Worm (Caenorhabditis elegans) whole organism, young adult: ENCODE results near the gene Y42A5A.5.

ENCODE experiments used
- D2030.7 ChIP-seq: fragments of 200-800 bp; sonication (Bioruptor generic); IDR thresholded peaks from 2 replicates; pipeline ENCODE4 v1.3.6; 2022; ENCODE audit warnings: missing genetic modification reagents, missing genetic modification characterization, missing compliant biosample characterization
- F10E7.11 ChIP-seq: sonication (generic microtip); optimal IDR thresholded peaks from 2 replicates; lab custom pipeline; 2017; ENCODE audit warnings: mild to moderate bottlenecking, missing genetic modification characterization, moderate library complexity, missing compliant biosample characterization
- F33H1.4 ChIP-seq: fragments of 200-800 bp; sonication (Bioruptor generic); IDR thresholded peaks from 2 replicates; pipeline ENCODE4 v1.3.6; 2022; ENCODE audit warnings: missing genetic modification reagents, missing genetic modification characterization, missing compliant biosample characterization
- F39B2.1 ChIP-seq: fragments of 200-800 bp; sonication (Bioruptor generic); IDR thresholded peaks from 2 replicates; pipeline ENCODE4 v1.3.6; 2022; ENCODE audit warnings: missing genetic modification reagents, missing genetic modification characterization, missing compliant biosample characterization
- F49E8.2 ChIP-seq: sonication (generic microtip); optimal IDR thresholded peaks from 3 replicates; lab custom pipeline; 2017; ENCODE audit warnings: missing genetic modification characterization, mild to moderate bottlenecking, missing compliant biosample characterization, antibody characterized with exemption, moderate library complexity; ENCODE audit not compliant: insufficient read depth
- F55B11.4 ChIP-seq: sonication (generic microtip); optimal IDR thresholded peaks from 2 replicates; lab custom pipeline; 2016; ENCODE audit warnings: missing compliant biosample characterization, missing genetic modification characterization, borderline replicate concordance; ENCODE audit not compliant: insufficient read depth
- F57A8.1 ChIP-seq: fragments of 200-800 bp; sonication (Bioruptor generic); optimal IDR thresholded peaks from 2 replicates; lab custom pipeline; 2018; ENCODE audit warnings: mild to moderate bottlenecking, missing genetic modification characterization, moderate library complexity, missing compliant biosample characterization
- F57C9.4 ChIP-seq: sonication (generic microtip); optimal IDR thresholded peaks from 2 replicates; lab custom pipeline; 2017; ENCODE audit warnings: mild to moderate bottlenecking, missing genetic modification characterization, missing compliant biosample characterization
- Y53G8AR.9 ChIP-seq: fragments of 200-800 bp; sonication (Bioruptor generic); conservative IDR thresholded peaks from 2 replicates; pipeline ENCODE4 v1.3.6; 2022; ENCODE audit warnings: missing genetic modification reagents, missing genetic modification characterization, missing compliant biosample characterization
- akir-1 ChIP-seq: fragments of 200-800 bp; sonication (Bioruptor generic); optimal IDR thresholded peaks from 2 replicates; lab custom pipeline; 2018; ENCODE audit warnings: mild to moderate bottlenecking, missing genetic modification characterization, moderate library complexity, missing compliant biosample characterization
- ama-1 ChIP-seq, 3 experiments: fragments of 150-350 bp in 1 of 3; sonication (generic microtip) in 2 of 3; optimal IDR thresholded peaks; 2 replicates each; lab custom pipeline; 2014 to 2018; ENCODE audit warnings: missing biosample characterization in 2 of 3, missing genetic modification characterization in 2 of 3, missing genetic modification reagents in 2 of 3
- attf-5 ChIP-seq: fragments of 200-800 bp; sonication (Bioruptor generic); optimal IDR thresholded peaks from 2 replicates; lab custom pipeline; 2018; ENCODE audit warnings: mild to moderate bottlenecking, missing genetic modification characterization, missing compliant biosample characterization
- attf-6 ChIP-seq: fragments of 200-800 bp; sonication (Bioruptor generic); IDR thresholded peaks from 2 replicates; pipeline ENCODE4 v1.3.6; 2022; ENCODE audit warnings: missing genetic modification reagents, missing genetic modification characterization, missing compliant biosample characterization
- cebp-1 ChIP-seq, 2 experiments: fragments of 200-800 bp in 1 of 2; sonication (Bioruptor generic) in 1 of 2; sonication (generic microtip) in 1 of 2; IDR thresholded peaks in 1 of 2; optimal IDR thresholded peaks in 1 of 2; 2 replicates each; pipeline versions ENCODE4 v1.3.6 to Lab custom; 2017 to 2022; ENCODE audit warnings: missing compliant biosample characterization in 2 of 2, missing genetic modification characterization in 2 of 2, mild to moderate bottlenecking in 1 of 2, missing genetic modification reagents in 1 of 2, moderate library complexity in 1 of 2
- ceh-100 ChIP-seq: fragments of 200-800 bp; sonication (Bioruptor generic); IDR thresholded peaks from 2 replicates; pipeline ENCODE4 v1.3.6; 2022; ENCODE audit warnings: missing genetic modification reagents, missing genetic modification characterization, missing compliant biosample characterization
- ceh-40 ChIP-seq: fragments of 200-800 bp; sonication (Bioruptor generic); IDR thresholded peaks from 2 replicates; pipeline ENCODE4 v1.3.6; 2022; ENCODE audit warnings: missing genetic modification characterization, missing compliant biosample characterization
- ceh-58 ChIP-seq: fragments of 200-800 bp; sonication (Bioruptor generic); IDR thresholded peaks from 2 replicates; pipeline ENCODE4 v1.3.6; 2022; ENCODE audit warnings: missing genetic modification characterization, missing compliant biosample characterization
- dpl-1 ChIP-seq: fragments of 150-350 bp; optimal IDR thresholded peaks from 2 replicates; lab custom pipeline; 2014; ENCODE audit warnings: missing biosample characterization, missing genetic modification reagents, missing genetic modification characterization
- efl-1 ChIP-seq: fragments of 150-350 bp; optimal IDR thresholded peaks from 2 replicates; lab custom pipeline; 2014; ENCODE audit warnings: missing biosample characterization, missing genetic modification reagents, missing genetic modification characterization
- gei-17 ChIP-seq: fragments of 200-800 bp; sonication (Bioruptor generic); optimal IDR thresholded peaks from 2 replicates; lab custom pipeline; 2018; ENCODE audit warnings: mild to moderate bottlenecking, missing genetic modification characterization, missing compliant biosample characterization
- him-1 ChIP-seq: sonication (generic microtip); optimal IDR thresholded peaks from 2 replicates; lab custom pipeline; 2016; ENCODE audit warnings: missing genotype, missing genetic modification reagents, missing genetic modification characterization, missing compliant biosample characterization
- hrde-1 ChIP-seq: sonication (generic microtip); optimal IDR thresholded peaks from 2 replicates; lab custom pipeline; 2016; ENCODE audit warnings: missing genetic modification characterization, mild to moderate bottlenecking, missing compliant biosample characterization, moderate library complexity, missing genotype, missing genetic modification reagents, borderline replicate concordance
- lag-1 ChIP-seq: fragments of 200-800 bp; sonication (Bioruptor generic); IDR thresholded peaks from 2 replicates; pipeline ENCODE4 v1.3.6; 2022; ENCODE audit warnings: missing genetic modification reagents, missing genetic modification characterization, missing compliant biosample characterization
- let-607 ChIP-seq, 2 experiments: fragments of 200-800 bp in 1 of 2; sonication (Bioruptor generic) in 1 of 2; sonication (generic microtip) in 1 of 2; optimal IDR thresholded peaks; 2 replicates each; lab custom pipeline; 2016 to 2018; ENCODE audit warnings: mild to moderate bottlenecking in 2 of 2, missing compliant biosample characterization in 2 of 2, missing genetic modification characterization in 2 of 2, moderate library complexity in 2 of 2, missing genotype in 1 of 2
- lin-40 ChIP-seq: sonication (generic microtip); optimal IDR thresholded peaks from 2 replicates; lab custom pipeline; 2016; ENCODE audit warnings: missing genetic modification characterization, mild to moderate bottlenecking, missing compliant biosample characterization, missing genotype, missing genetic modification reagents
- lin-54 ChIP-seq: fragments of 200-800 bp; sonication (Bioruptor generic); optimal IDR thresholded peaks from 2 replicates; lab custom pipeline; 2018; ENCODE audit warnings: mild to moderate bottlenecking, missing genetic modification characterization, missing compliant biosample characterization
- lir-1 ChIP-seq: fragments of 200-800 bp; sonication (Bioruptor generic); conservative IDR thresholded peaks from 2 replicates; pipeline ENCODE4 v1.3.6; 2022; ENCODE audit warnings: missing genetic modification reagents, missing genetic modification characterization, missing compliant biosample characterization
- madf-10 ChIP-seq: sonication (generic microtip); optimal IDR thresholded peaks from 2 replicates; lab custom pipeline; 2016; ENCODE audit warnings: mild to moderate bottlenecking, missing genetic modification characterization, missing compliant biosample characterization
- madf-8 ChIP-seq: fragments of 200-800 bp; sonication (Bioruptor generic); conservative IDR thresholded peaks from 2 replicates; pipeline ENCODE4 v1.3.6; 2022; ENCODE audit warnings: missing genetic modification reagents, missing genetic modification characterization, missing compliant biosample characterization
- nhr-80 ChIP-seq: sonication (generic microtip); optimal IDR thresholded peaks from 2 replicates; lab custom pipeline; 2016; ENCODE audit warnings: missing genetic modification characterization, missing compliant biosample characterization
- rcor-1 ChIP-seq: fragments of 200-800 bp; sonication (Bioruptor generic); IDR thresholded peaks from 2 replicates; pipeline ENCODE4 v1.3.6; 2022; ENCODE audit warnings: missing genetic modification reagents, missing genetic modification characterization, missing compliant biosample characterization
- rec-8 ChIP-seq, 2 experiments: sonication (generic microtip); optimal IDR thresholded peaks; 2 replicates each; lab custom pipeline; 2016; ENCODE audit warnings: mild to moderate bottlenecking in 2 of 2, missing genetic modification characterization in 2 of 2, missing genetic modification reagents in 2 of 2, missing genotype in 2 of 2, missing biosample characterization in 1 of 2, missing compliant biosample characterization in 1 of 2, moderate library complexity in 1 of 2
- rpc-1 ChIP-seq, 2 experiments: fragments of 150-350 bp in 1 of 2; sonication (generic microtip) in 1 of 2; optimal IDR thresholded peaks; 2 replicates each; lab custom pipeline; 2014 to 2018; ENCODE audit warnings: missing biosample characterization in 1 of 2, missing genetic modification characterization in 1 of 2, missing genetic modification reagents in 1 of 2, missing genotype in 1 of 2
- snpc-1.1 ChIP-seq: sonication (generic microtip); optimal IDR thresholded peaks from 2 replicates; lab custom pipeline; 2017; ENCODE audit warnings: missing genetic modification characterization, mild to moderate bottlenecking, missing compliant biosample characterization, antibody characterized with exemption, moderate library complexity, missing genotype, missing genetic modification reagents; ENCODE audit not compliant: insufficient read depth
- snpc-1.3 ChIP-seq: sonication (generic microtip); optimal IDR thresholded peaks from 2 replicates; lab custom pipeline; 2017; ENCODE audit warnings: missing genetic modification characterization, mild to moderate bottlenecking, missing compliant biosample characterization, antibody characterized with exemption, moderate library complexity, missing genotype, missing genetic modification reagents; ENCODE audit not compliant: insufficient read depth
- snpc-3.4 ChIP-seq: sonication (generic microtip); optimal IDR thresholded peaks from 2 replicates; lab custom pipeline; 2017; ENCODE audit warnings: missing genetic modification characterization, mild to moderate bottlenecking, missing compliant biosample characterization, antibody characterized with exemption, moderate library complexity, missing genotype, missing genetic modification reagents
- unc-130 ChIP-seq: sonication (generic microtip); optimal IDR thresholded peaks from 2 replicates; lab custom pipeline; 2016; ENCODE audit warnings: missing genetic modification reagents, missing genetic modification characterization, missing compliant biosample characterization
- zfh-2 ChIP-seq: fragments of 200-800 bp; sonication (Bioruptor generic); conservative IDR thresholded peaks from 2 replicates; pipeline ENCODE4 v1.3.6; 2022; ENCODE audit warnings: missing genetic modification reagents, missing genetic modification characterization, missing compliant biosample characterization
- zim-3 ChIP-seq: sonication (generic microtip); optimal IDR thresholded peaks from 2 replicates; lab custom pipeline; 2017; ENCODE audit warnings: mild to moderate bottlenecking, missing genetic modification characterization, moderate library complexity, missing compliant biosample characterization
- ztf-18 ChIP-seq: sonication (generic microtip); optimal IDR thresholded peaks from 2 replicates; lab custom pipeline; 2016; ENCODE audit warnings: missing genotype, mild to moderate bottlenecking, missing genetic modification characterization, missing compliant biosample characterization
- ztf-25 ChIP-seq: fragments of 200-800 bp; sonication (Bioruptor generic); IDR thresholded peaks from 2 replicates; pipeline ENCODE4 v1.3.6; 2022; ENCODE audit warnings: missing genetic modification reagents, missing genetic modification characterization, missing compliant biosample characterization
- ztf-26 ChIP-seq: sonication (generic microtip); optimal IDR thresholded peaks from 2 replicates; lab custom pipeline; 2017; ENCODE audit warnings: missing genetic modification characterization, missing compliant biosample characterization

Gene Y42A5A.5

ce11 chrV:11124922-11125321 is 15.4 kb upstream of the Y42A5A.5 start, which contains the start of gene C06H2.2:
C06H2.2 (plus strand) TSS chrV:11125222.
- TF ChIP-seq hrde-1 (tag; lab: Kevin White, UChicago) (no peak), cebp-1 (GFP tag; IDR thresholded peaks at IDR 0.05; lab: Robert Waterston, UW) (no peak), cebp-1 (tag; optimal IDR thresholded peaks at IDR 0.05; lab: Kevin White, UChicago) (no peak), F49E8.2 (no peak), efl-1 (GFP tag; lab: Kevin White, UChicago) (no peak), rpc-1 (optimal IDR thresholded peaks at IDR 0.05; lab: Kevin White, UChicago) (no peak), rpc-1 (tag; optimal IDR thresholded peaks at IDR 0.05; lab: Kevin White, UChicago) (no peak), attf-6 (GFP tag; lab: Robert Waterston, UW) (no peak), ztf-25 (GFP tag; lab: Robert Waterston, UW) (no peak), akir-1 (GFP tag; lab: Kevin White, UChicago) (no peak), F39B2.1 (no peak), rcor-1 (GFP tag; lab: Robert Waterston, UW) (no peak), F10E7.11 (tag; lab: Kevin White, UChicago) (no peak), ceh-40 (no peak), let-607 (tag; optimal IDR thresholded peaks at IDR 0.05; lab: Kevin White, UChicago) (no peak), lin-54 (GFP tag; lab: Kevin White, UChicago) (no peak), F57A8.1 (GFP tag; lab: Kevin White, UChicago) (no peak), attf-5 (GFP tag; lab: Kevin White, UChicago) (no peak), dpl-1 (no peak), snpc-1.3 (no peak)

ce11 chrV:11123817-11124337 is 14.3 kb upstream of the Y42A5A.5 start, which contains the start of the genes atp-5 and lmtr-3:
atp-5 (minus strand) TSS chrV:11123867.
lmtr-3 (plus strand) TSS chrV:11124186.
- peak; percentile 91 for TF ChIP-seq attf-5 (GFP tag; lab: Kevin White, UChicago)
- TF ChIP-seq ztf-25 (GFP tag; lab: Robert Waterston, UW), result peak; percentile 90
- no peak for TF ChIP-seq F55B11.4 (tag; lab: Kevin White, UChicago)
- TF ChIP-seq ztf-26 (tag; lab: Kevin White, UChicago), result no peak
- peak; percentile 28 for TF ChIP-seq zim-3 (tag; lab: Kevin White, UChicago)
- TF ChIP-seq F57C9.4 (tag; lab: Kevin White, UChicago), result no peak
- no peak for TF ChIP-seq ceh-58 (GFP tag; lab: Robert Waterston, UW)
- TF ChIP-seq unc-130 (GFP tag; lab: Kevin White, UChicago), result peak; percentile 92
- TF ChIP-seq D2030.7 (GFP tag; lab: Robert Waterston, UW), result peak; percentile 85
- TF ChIP-seq ama-1 (optimal IDR thresholded peaks at IDR 0.05; lab: Kevin White, UChicago), result no peak
- no peak for TF ChIP-seq ama-1 (GFP tag; optimal IDR thresholded peaks at IDR 0.05; lab: Kevin White, UChicago)
- peak; percentile 16 for TF ChIP-seq rpc-1 (optimal IDR thresholded peaks at IDR 0.05; lab: Kevin White, UChicago)
- no peak for TF ChIP-seq rpc-1 (tag; optimal IDR thresholded peaks at IDR 0.05; lab: Kevin White, UChicago)
- TF ChIP-seq gei-17, result no peak
- TF ChIP-seq attf-6 (GFP tag; lab: Robert Waterston, UW), result no peak
- TF ChIP-seq Y53G8AR.9, result 0 out of 2 replicates have a peak, but pooled peaks have one; percentile 37
- no peak for TF ChIP-seq akir-1 (GFP tag; lab: Kevin White, UChicago)
- peak; percentile 75 for TF ChIP-seq ceh-100 (GFP tag; lab: Robert Waterston, UW)
- TF ChIP-seq snpc-1.1, result peak; percentile 22
- TF ChIP-seq him-1 (tag; lab: Kevin White, UChicago), result peak; percentile 4
- peak; percentile 48 for TF ChIP-seq ztf-18 (tag; lab: Kevin White, UChicago)
- no peak for TF ChIP-seq zfh-2 (GFP tag; lab: Robert Waterston, UW)
- no peak for TF ChIP-seq lag-1
- TF ChIP-seq lir-1, result peak; percentile 65; the same call in 1 of the 2 replicates
- TF ChIP-seq madf-8 (GFP tag; lab: Robert Waterston, UW), result peak; percentile 20; the same call in 1 of the 2 replicates
- TF ChIP-seq lin-40, result peak; percentile 28
- TF ChIP-seq madf-10 (tag; lab: Kevin White, UChicago), result peak; percentile 68
- peak; percentile 81 for TF ChIP-seq nhr-80 (tag; lab: Kevin White, UChicago)
- peak; percentile 36 for TF ChIP-seq snpc-3.4
- peak; percentile 31; the same call in 1 of the 2 replicates for TF ChIP-seq F33H1.4
- peak; percentile 64 to 74 for TF ChIP-seq rec-8 (tag; optimal IDR thresholded peaks at IDR 0.05; lab: Kevin White, UChicago)
- TF ChIP-seq cebp-1 (GFP tag; IDR thresholded peaks at IDR 0.05; lab: Robert Waterston, UW), result peak; percentile 64
- TF ChIP-seq cebp-1 (tag; optimal IDR thresholded peaks at IDR 0.05; lab: Kevin White, UChicago), result peak; percentile 63
